Fruit fly (Drosophila melanogaster) whole organism, wandering third instar larva: ENCODE data around the gene Exo70.

ENCODE experiments used
- Abd-B ChIP-seq: fragments of >200 bp; optimal IDR thresholded peaks from 2 replicates; lab custom pipeline; 2017; ENCODE audit warnings: missing biosample characterization, missing genetic modification characterization
- CG32264 ChIP-seq: fragments of 200-800 bp; sonication (Bioruptor generic); optimal IDR thresholded peaks from 2 replicates; lab custom pipeline; 2016; ENCODE audit warnings: missing biosample characterization, missing genetic modification characterization
- CG9705 ChIP-seq: fragments of 200-800 bp; sonication (Bioruptor generic); optimal IDR thresholded peaks from 2 replicates; lab custom pipeline; 2018; ENCODE audit warnings: missing biosample characterization, mild to moderate bottlenecking, missing genetic modification characterization
- CrebA ChIP-seq: fragments of 200-800 bp; sonication (Bioruptor generic); optimal IDR thresholded peaks from 2 replicates; lab custom pipeline; 2016; ENCODE audit warnings: missing biosample characterization, mild to moderate bottlenecking, missing genetic modification characterization, borderline replicate concordance
- Dfd ChIP-seq: fragments of >200 bp; optimal IDR thresholded peaks from 2 replicates; lab custom pipeline; 2017; ENCODE audit warnings: missing biosample characterization, missing genetic modification characterization
- Dif ChIP-seq: fragments of 200-275, 200-300 bp; sonication (Bioruptor generic); optimal IDR thresholded peaks from 2 replicates; lab custom pipeline; 2018; ENCODE audit warnings: missing biosample characterization, missing genetic modification characterization; ENCODE audit not compliant: partially characterized antibody
- GATAd ChIP-seq: sonication (Bioruptor generic); optimal IDR thresholded peaks from 2 replicates; lab custom pipeline; 2016; ENCODE audit warnings: missing biosample characterization, missing genetic modification characterization
- HLH106 ChIP-seq: fragments of 200-800 bp; optimal IDR thresholded peaks from 3 replicates; lab custom pipeline; 2019; ENCODE audit warnings: missing biosample characterization, mild to moderate bottlenecking, missing genetic modification characterization, moderate library complexity
- Hnf4 ChIP-seq: fragments of 200-800 bp; sonication (Bioruptor generic); optimal IDR thresholded peaks from 2 replicates; lab custom pipeline; 2016; ENCODE audit warnings: missing biosample characterization, mild to moderate bottlenecking, missing genetic modification characterization
- Hr78 ChIP-seq: fragments of >200 bp; optimal IDR thresholded peaks from 2 replicates; lab custom pipeline; 2017; ENCODE audit warnings: missing biosample characterization, missing genetic modification characterization
- Hr83 ChIP-seq: fragments of 200-300 bp; sonication (Bioruptor generic); optimal IDR thresholded peaks from 2 replicates; lab custom pipeline; 2016; ENCODE audit warnings: missing biosample characterization, mild to moderate bottlenecking, missing genetic modification characterization, moderate library complexity; ENCODE audit not compliant: poor library complexity, severe bottlenecking
- Jra ChIP-seq: sonication (Bioruptor generic); optimal IDR thresholded peaks from 2 replicates; lab custom pipeline; 2016; ENCODE audit warnings: missing biosample characterization, missing genetic modification characterization
- Mio ChIP-seq: sonication (Bioruptor generic); optimal IDR thresholded peaks from 2 replicates; lab custom pipeline; 2016; ENCODE audit warnings: missing biosample characterization, missing genetic modification characterization
- Myc ChIP-seq: fragments of >200 bp; optimal IDR thresholded peaks from 2 replicates; lab custom pipeline; 2017
- N ChIP-seq: fragments of >200 bp; optimal IDR thresholded peaks from 2 replicates; lab custom pipeline; 2018; ENCODE audit warnings: missing biosample characterization, missing external identifiers, missing genetic modification characterization
- OdsH ChIP-seq: fragments of 200-800 bp; sonication (Bioruptor generic); optimal IDR thresholded peaks from 2 replicates; lab custom pipeline; 2016; ENCODE audit warnings: missing biosample characterization, mild to moderate bottlenecking, missing genetic modification characterization
- Rel ChIP-seq, 2 experiments: fragments of 200-800 bp; sonication (Bioruptor generic) in 1 of 2; optimal IDR thresholded peaks; 2 replicates in 1 of 2; 3 replicates in 1 of 2; lab custom pipeline; 2016 to 2019; ENCODE audit warnings: mild to moderate bottlenecking in 2 of 2, missing biosample characterization in 2 of 2, missing genetic modification characterization in 2 of 2, moderate library complexity in 1 of 2
- Sp1 ChIP-seq: fragments of 200-800 bp; sonication (Bioruptor generic); optimal IDR thresholded peaks from 3 replicates; lab custom pipeline; 2019; ENCODE audit warnings: missing biosample characterization, mild to moderate bottlenecking, missing genetic modification characterization, moderate library complexity
- Vsx2 ChIP-seq: fragments of 200-300, 225-300 bp; sonication (Bioruptor generic); optimal IDR thresholded peaks from 2 replicates; lab custom pipeline; 2018; ENCODE audit warnings: missing biosample characterization, missing genetic modification characterization; ENCODE audit not compliant: partially characterized antibody
- br ChIP-seq: fragments of 200-800 bp; sonication (Bioruptor generic); optimal IDR thresholded peaks from 2 replicates; lab custom pipeline; 2016; ENCODE audit warnings: missing biosample characterization, missing genetic modification characterization
- brk ChIP-seq: fragments of 200-800 bp; sonication (Bioruptor generic); optimal IDR thresholded peaks from 2 replicates; lab custom pipeline; 2016; ENCODE audit warnings: missing biosample characterization, mild to moderate bottlenecking, missing genetic modification characterization
- dl ChIP-seq, 2 experiments: fragments of 175-275, 200-275 bp in 1 of 2; fragments of 200-275 bp in 1 of 2; sonication (Bioruptor generic); optimal IDR thresholded peaks; lab custom pipeline; 2018; ENCODE audit warnings: mild to moderate bottlenecking in 2 of 2, missing biosample characterization in 2 of 2, missing genetic modification characterization in 2 of 2, moderate library complexity in 2 of 2; ENCODE audit not compliant: partially characterized antibody in 2 of 2, insufficient read depth in 1 of 2
- dmrt93B ChIP-seq: fragments of 200-800 bp; sonication (Bioruptor generic); optimal IDR thresholded peaks from 2 replicates; lab custom pipeline; 2018; ENCODE audit warnings: missing biosample characterization, mild to moderate bottlenecking, missing genetic modification characterization
- dsf ChIP-seq: sonication (Bioruptor generic); optimal IDR thresholded peaks from 2 replicates; lab custom pipeline; 2016; ENCODE audit warnings: missing biosample characterization, missing genetic modification characterization, borderline replicate concordance
- ey ChIP-seq: fragments of 200-800 bp; sonication (Bioruptor generic); optimal IDR thresholded peaks from 2 replicates; lab custom pipeline; 2016; ENCODE audit warnings: missing biosample characterization, missing genetic modification characterization
- foxo ChIP-seq, 2 experiments: fragments of 200-800 bp; sonication (Bioruptor generic); optimal IDR thresholded peaks; 2 replicates in 1 of 2; 3 replicates in 1 of 2; lab custom pipeline; 2016 to 2017; ENCODE audit warnings: missing biosample characterization in 2 of 2, missing genetic modification characterization in 2 of 2
- fru ChIP-seq: fragments of 200-800 bp; sonication (Bioruptor generic); optimal IDR thresholded peaks from 3 replicates; lab custom pipeline; 2016; ENCODE audit warnings: missing biosample characterization, mild to moderate bottlenecking, missing genetic modification characterization
- h ChIP-seq: fragments of 200-800 bp; sonication (Bioruptor generic); optimal IDR thresholded peaks from 3 replicates; lab custom pipeline; 2016; ENCODE audit warnings: missing biosample characterization, mild to moderate bottlenecking, missing genetic modification characterization
- jim ChIP-seq: fragments of 175-275, 200-325 bp; sonication (Bioruptor generic); optimal IDR thresholded peaks from 2 replicates; lab custom pipeline; 2016; ENCODE audit warnings: missing biosample characterization, mild to moderate bottlenecking, missing genetic modification characterization
- lola ChIP-seq: fragments of >200 bp; optimal IDR thresholded peaks from 2 replicates; lab custom pipeline; 2017; ENCODE audit warnings: missing biosample characterization, missing genetic modification characterization
- pan ChIP-seq: fragments of >200 bp; optimal IDR thresholded peaks from 2 replicates; lab custom pipeline; 2017
- psq ChIP-seq: fragments of 200-800 bp; sonication (Bioruptor generic); optimal IDR thresholded peaks from 3 replicates; lab custom pipeline; 2017; ENCODE audit warnings: missing biosample characterization, mild to moderate bottlenecking, missing genetic modification characterization, moderate library complexity
- rgr ChIP-seq: fragments of 200-800 bp; sonication (Bioruptor generic); optimal IDR thresholded peaks from 3 replicates; lab custom pipeline; 2016; ENCODE audit warnings: missing biosample characterization, mild to moderate bottlenecking, missing genetic modification characterization
- sage ChIP-seq: fragments of 200-800 bp; sonication (Bioruptor generic); optimal IDR thresholded peaks from 2 replicates; lab custom pipeline; 2016; ENCODE audit warnings: missing biosample characterization, mild to moderate bottlenecking, missing genetic modification characterization
- sv ChIP-seq: fragments of 200-800 bp; sonication (Bioruptor generic); optimal IDR thresholded peaks from 3 replicates; lab custom pipeline; 2016; ENCODE audit warnings: missing biosample characterization, missing genetic modification characterization
- tai ChIP-seq: sonication (Bioruptor generic); optimal IDR thresholded peaks from 2 replicates; lab custom pipeline; 2016; ENCODE audit warnings: missing biosample characterization, missing genetic modification characterization
- usp ChIP-seq: fragments of >200 bp; optimal IDR thresholded peaks from 2 replicates; lab custom pipeline; 2017; ENCODE audit warnings: missing biosample characterization, missing genetic modification characterization
- woc ChIP-seq: sonication (Bioruptor generic); optimal IDR thresholded peaks from 2 replicates; lab custom pipeline; 2016; ENCODE audit warnings: missing biosample characterization, mild to moderate bottlenecking, missing genetic modification characterization

Gene Exo70

DNA sequence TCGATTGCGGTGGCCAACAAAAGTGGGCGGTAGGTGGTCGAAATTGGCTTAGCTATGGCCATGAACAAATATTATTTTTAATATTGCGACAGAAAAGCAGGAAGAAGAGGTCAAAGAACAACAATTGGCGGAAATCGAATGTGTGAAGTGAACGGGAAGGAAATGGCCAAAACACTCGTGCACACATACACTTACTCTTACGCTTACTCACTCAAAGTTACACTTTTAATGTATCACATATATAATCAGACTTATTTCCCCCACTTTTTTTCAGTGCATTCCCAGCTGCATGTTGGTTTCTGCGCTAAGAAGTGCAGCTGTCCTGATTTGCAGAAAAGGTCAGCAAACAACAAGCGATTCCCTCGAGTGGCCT, 36.9 kb downstream of the Exo70 start (continued):
- no peak for TF ChIP-seq tai
- TF ChIP-seq, all 38 proteins: peak for 7

dm6 chr3L:8449202-8449799, 37.6 kb downstream of the Exo70 start, which contains the start of gene CG6983:
Gene CG6983 (minus strand): TSS chr3L:8449377.
- TF ChIP-seq ey (GFP tag; lab: Kevin White, UChicago) (no peak), sage (GFP tag; lab: Kevin White, UChicago) (no peak), tai (no peak), pan (lab: Kevin White, UChicago) (no peak), OdsH (GFP tag; lab: Kevin White, UChicago) (no peak), Dif (GFP tag; lab: Kevin White, UChicago) (no peak), jim (GFP tag; lab: Kevin White, UChicago) (peak; percentile 19), h (GFP tag; lab: Kevin White, UChicago) (peak; percentile 4), woc (GFP tag; lab: Kevin White, UChicago) (no peak), sv (GFP tag; lab: Kevin White, UChicago) (no peak), Vsx2 (GFP tag; lab: Kevin White, UChicago) (no peak), foxo (GFP tag; optimal IDR thresholded peaks at IDR 0.05; lab: Kevin White, UChicago) (no peak), lola (GFP tag; lab: Kevin White, UChicago) (no peak), Hr83 (GFP tag; lab: Kevin White, UChicago) (peak; percentile 12), Mio (no peak), brk (GFP tag; lab: Kevin White, UChicago) (no peak), CG32264 (GFP tag; lab: Kevin White, UChicago) (no peak), Sp1 (no peak), usp (GFP tag; lab: Kevin White, UChicago) (no peak), Myc (no peak), fru (no peak), dmrt93B (no peak), Jra (GFP tag; lab: Kevin White, UChicago) (no peak)
- TF ChIP-seq, all 38 proteins: peak for 3

DNA sequence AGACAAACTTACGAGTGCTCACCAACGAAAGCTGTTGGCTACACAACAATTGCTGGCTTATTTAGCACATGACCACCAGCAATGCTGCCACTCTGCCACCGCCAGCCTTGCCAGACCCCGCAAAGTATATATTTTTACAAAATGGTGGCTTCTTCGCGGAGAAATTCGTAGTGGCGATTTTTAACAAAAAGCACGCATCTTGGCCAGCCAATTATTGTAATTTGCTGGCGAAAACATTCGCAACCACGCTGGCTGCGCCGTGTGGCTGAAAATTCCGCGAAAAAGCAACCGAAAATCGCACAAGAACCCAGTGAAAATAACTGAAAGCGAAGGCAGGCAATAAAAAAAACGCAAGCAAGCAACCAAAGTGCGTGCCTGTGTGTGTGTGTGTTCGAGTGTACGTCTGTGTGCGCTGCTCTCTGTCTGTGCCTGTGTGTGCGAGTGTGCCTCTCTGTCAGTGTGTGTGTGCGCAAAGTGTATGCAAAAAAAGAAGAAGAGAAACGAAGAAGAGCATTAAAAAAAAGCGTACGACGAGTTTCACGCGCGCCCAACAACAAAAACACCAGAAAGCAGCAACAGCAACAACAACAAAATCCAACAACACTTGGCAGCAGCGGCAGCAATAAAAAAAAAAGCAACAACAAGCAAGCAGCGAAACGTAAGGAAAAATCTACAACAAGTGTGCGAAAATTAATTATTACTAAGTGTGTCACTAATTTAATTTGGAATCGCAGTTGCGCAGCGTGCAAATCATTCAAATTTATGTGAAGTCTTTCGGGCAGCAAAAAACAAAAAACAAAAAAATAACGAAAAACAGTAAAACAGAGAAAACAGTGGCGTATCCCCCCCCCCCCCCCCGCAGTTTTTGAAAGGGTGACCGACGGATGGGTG, 38.4 kb downstream of the Exo70 start, which contains the start of gene Gug:
TSS of gene Gug (plus strand) at position 123 of the 891 bp plus-strand sequence.
- TF ChIP-seq Mio (no peak), usp (GFP tag; lab: Kevin White, UChicago) (no peak), Dfd (GFP tag; lab: Kevin White, UChicago) (peak; percentile 11), Sp1 (peak; percentile 83), Rel (GFP tag; optimal IDR thresholded peaks at IDR 0.05; lab: Kevin White, UChicago) (no peak), Rel (tag; optimal IDR thresholded peaks at IDR 0.05; lab: Kevin White, UChicago) (peak; percentile 40), brk (GFP tag; lab: Kevin White, UChicago) (no peak), foxo (GFP tag; optimal IDR thresholded peaks at IDR 0.05; lab: Kevin White, UChicago) (no peak), Myc (peak; percentile 7), br (GFP tag; lab: Kevin White, UChicago) (peak; percentile 12), HLH106 (tag; lab: Kevin White, UChicago) (no peak), rgr (no peak), dl (GFP tag; optimal IDR thresholded peaks at IDR 0.05; lab: Kevin White, UChicago; ENCODE audit: insufficient read depth in 1 of 2, partially characterized antibody in 2 of 2) (no peak), woc (GFP tag; lab: Kevin White, UChicago) (peak; percentile 2), CG32264 (GFP tag; lab: Kevin White, UChicago) (no peak), pan (lab: Kevin White, UChicago) (no peak), Hnf4 (GFP tag; lab: Kevin White, UChicago) (no peak), sv (GFP tag; lab: Kevin White, UChicago) (no peak), fru (no peak), psq (GFP tag; lab: Kevin White, UChicago) (no peak), dmrt93B (no peak), GATAd (GFP tag; lab: Kevin White, UChicago) (no peak), tai (no peak), N (peak; percentile 57), lola (GFP tag; lab: Kevin White, UChicago) (no peak), OdsH (GFP tag; lab: Kevin White, UChicago) (peak; percentile 9), h (GFP tag; lab: Kevin White, UChicago) (peak; percentile 57), Abd-B (no peak), Vsx2 (GFP tag; lab: Kevin White, UChicago) (no peak), Hr83 (GFP tag; lab: Kevin White, UChicago) (peak; percentile 3), jim (GFP tag; lab: Kevin White, UChicago) (peak; percentile 64), dsf (GFP tag; lab: Kevin White, UChicago) (no peak), sage (GFP tag; lab: Kevin White, UChicago) (peak; percentile 35), CrebA (peak; percentile 53), Dif (GFP tag; lab: Kevin White, UChicago) (peak; percentile 33), Jra (GFP tag; lab: Kevin White, UChicago) (no peak), ey (GFP tag; lab: Kevin White, UChicago) (no peak), CG9705 (GFP tag; lab: Kevin White, UChicago) (peak; percentile 6), Hr78 (GFP tag; lab: Kevin White, UChicago) (no peak)
- TF ChIP-seq, all 38 proteins: peak for 15
